Fruit fly (Drosophila melanogaster) whole organism, prepupa: ENCODE measurements around the gene unk.
A peak's percentile ranks its signal among the peaks of the same experiment; 100 is the strongest.

Source experiments
- Blimp-1 ChIP-seq: fragments of 200-800 bp; sonication (Bioruptor generic); optimal IDR thresholded peaks from 3 replicates; lab custom pipeline; 2017; ENCODE audit warnings: missing biosample characterization, missing genetic modification characterization, mild to moderate bottlenecking, moderate library complexity, missing genetic modification reagents
- CG10631 ChIP-seq: fragments of 200-800 bp; sonication (Bioruptor generic); optimal IDR thresholded peaks from 2 replicates; lab custom pipeline; 2016; ENCODE audit warnings: missing biosample characterization, missing genetic modification characterization
- CG10669 ChIP-seq: fragments of 200-800 bp; sonication (Bioruptor generic); optimal IDR thresholded peaks from 3 replicates; lab custom pipeline; 2018; ENCODE audit warnings: missing biosample characterization, mild to moderate bottlenecking, missing genetic modification characterization, moderate library complexity
- CG11294 ChIP-seq: fragments of 200-800 bp; sonication (Bioruptor generic); IDR thresholded peaks from 2 replicates; pipeline ENCODE4 v1.3.6; 2022; ENCODE audit warnings: missing biosample characterization, missing genetic modification characterization
- CG11762 ChIP-seq: fragments of 200-800 bp; sonication (Bioruptor generic); optimal IDR thresholded peaks from 3 replicates; lab custom pipeline; 2016; ENCODE audit warnings: missing biosample characterization, missing genetic modification characterization; ENCODE audit not compliant: insufficient read depth
- CG15336 ChIP-seq: fragments of 200-800 bp; sonication (Bioruptor generic); IDR thresholded peaks from 2 replicates; pipeline ENCODE4 v1.3.6; 2022; ENCODE audit warnings: missing biosample characterization, missing genetic modification characterization
- CG1621 ChIP-seq: fragments of 200-800 bp; sonication (Bioruptor generic); optimal IDR thresholded peaks from 3 replicates; lab custom pipeline; 2018; ENCODE audit warnings: missing biosample characterization, mild to moderate bottlenecking, missing genetic modification characterization
- CG16779 ChIP-seq: fragments of 200-800 bp; sonication (Bioruptor generic); optimal IDR thresholded peaks from 3 replicates; lab custom pipeline; 2017; ENCODE audit warnings: missing biosample characterization, mild to moderate bottlenecking, missing genetic modification characterization
- CG3032 ChIP-seq: fragments of 200-800 bp; optimal IDR thresholded peaks from 2 replicates; lab custom pipeline; 2019; ENCODE audit warnings: missing biosample characterization, mild to moderate bottlenecking, missing genetic modification characterization, moderate library complexity
- CG31627 ChIP-seq: fragments of 200-800 bp; sonication (Bioruptor generic); optimal IDR thresholded peaks from 3 replicates; lab custom pipeline; 2016; ENCODE audit warnings: missing biosample characterization, missing genetic modification characterization
- CG32006 ChIP-seq: fragments of 200-800 bp; sonication (Bioruptor generic); optimal IDR thresholded peaks from 3 replicates; lab custom pipeline; 2017; ENCODE audit warnings: missing biosample characterization, mild to moderate bottlenecking, missing genetic modification characterization
- CG34406 ChIP-seq: fragments of 200-800 bp; sonication (Bioruptor generic); optimal IDR thresholded peaks from 3 replicates; lab custom pipeline; 2016; ENCODE audit warnings: missing biosample characterization, missing genetic modification characterization
- CG3919 ChIP-seq: fragments of 200-800 bp; sonication (Bioruptor generic); optimal IDR thresholded peaks from 3 replicates; lab custom pipeline; 2016; ENCODE audit warnings: missing biosample characterization, missing genetic modification characterization
- CG4318 ChIP-seq: fragments of 200-800 bp; sonication (Bioruptor generic); optimal IDR thresholded peaks from 3 replicates; lab custom pipeline; 2017; ENCODE audit warnings: missing biosample characterization, mild to moderate bottlenecking, missing genetic modification characterization
- CG6163 ChIP-seq: fragments of 200-800 bp; sonication (Bioruptor generic); IDR thresholded peaks from 3 replicates; pipeline ENCODE4 v1.3.6; 2022; ENCODE audit warnings: missing biosample characterization, missing genetic modification characterization
- CG6276 ChIP-seq: fragments of 200-800 bp; sonication (Bioruptor generic); optimal IDR thresholded peaks from 2 replicates; lab custom pipeline; 2017; ENCODE audit warnings: missing biosample characterization, mild to moderate bottlenecking, missing genetic modification characterization
- CG6808 ChIP-seq: fragments of 200-800 bp; sonication (Bioruptor generic); optimal IDR thresholded peaks from 3 replicates; lab custom pipeline; 2017; ENCODE audit warnings: missing biosample characterization, missing genetic modification characterization, mild to moderate bottlenecking, moderate library complexity, missing genetic modification reagents
- CG6854 ChIP-seq: fragments of 200-800 bp; sonication (Bioruptor generic); optimal IDR thresholded peaks from 2 replicates; lab custom pipeline; 2017; ENCODE audit warnings: missing biosample characterization, mild to moderate bottlenecking, missing genetic modification characterization
- CG8119 ChIP-seq: fragments of 200-800 bp; sonication (Bioruptor generic); IDR thresholded peaks from 3 replicates; pipeline ENCODE4 v1.3.6; 2022; ENCODE audit warnings: missing biosample characterization, missing genetic modification characterization
- CG8632 ChIP-seq: fragments of 200-800 bp; sonication (Bioruptor generic); optimal IDR thresholded peaks from 3 replicates; lab custom pipeline; 2016; ENCODE audit warnings: missing biosample characterization, missing genetic modification characterization
- Eip75B ChIP-seq: fragments of 200-800 bp; sonication (Bioruptor generic); optimal IDR thresholded peaks from 3 replicates; lab custom pipeline; 2016; ENCODE audit warnings: missing biosample characterization, missing genetic modification characterization
- Eip78C ChIP-seq: fragments of 200-800 bp; sonication (Bioruptor generic); peaks from one replicate; lab custom pipeline; 2016; ENCODE audit warnings: missing biosample characterization, missing genetic modification characterization
- Ets96B ChIP-seq: fragments of 200-800 bp; optimal IDR thresholded peaks from 2 replicates; lab custom pipeline; 2019; ENCODE audit warnings: missing biosample characterization, mild to moderate bottlenecking, missing genetic modification characterization, moderate library complexity
- Gug ChIP-seq: fragments of 200-800 bp; sonication (Bioruptor generic); IDR thresholded peaks from 2 replicates; pipeline ENCODE4 v1.3.6; 2022; ENCODE audit warnings: missing biosample characterization, missing genetic modification characterization
- Hr38 ChIP-seq: sonication (Bioruptor generic); optimal IDR thresholded peaks from 2 replicates; lab custom pipeline; 2016; ENCODE audit warnings: missing biosample characterization, missing genetic modification characterization
- Hr4 ChIP-seq: fragments of 200-800 bp; sonication (Bioruptor generic); optimal IDR thresholded peaks from 3 replicates; lab custom pipeline; 2016; ENCODE audit warnings: missing biosample characterization, missing genetic modification characterization
- Lpt ChIP-seq: fragments of 200-800 bp; sonication (Bioruptor generic); optimal IDR thresholded peaks from 3 replicates; lab custom pipeline; 2016; ENCODE audit warnings: missing biosample characterization, missing genetic modification characterization
- OdsH ChIP-seq: fragments of 200-800 bp; sonication (Bioruptor generic); optimal IDR thresholded peaks from 3 replicates; lab custom pipeline; 2016; ENCODE audit warnings: missing biosample characterization, missing genetic modification characterization
- Smox ChIP-seq: fragments of 200-800 bp; sonication (Bioruptor generic); optimal IDR thresholded peaks from 3 replicates; lab custom pipeline; 2016; ENCODE audit warnings: missing biosample characterization, missing genetic modification characterization
- Sox102F ChIP-seq: fragments of 200-800 bp; sonication (Bioruptor generic); optimal IDR thresholded peaks from 2 replicates; lab custom pipeline; 2016; ENCODE audit warnings: missing biosample characterization, mild to moderate bottlenecking, missing genetic modification characterization
- Sox14 ChIP-seq: fragments of 200-800 bp; sonication (Bioruptor generic); optimal IDR thresholded peaks from 3 replicates; lab custom pipeline; 2016; ENCODE audit warnings: missing biosample characterization, missing genetic modification characterization
- Sox15 ChIP-seq: fragments of 200-800 bp; sonication (Bioruptor generic); optimal IDR thresholded peaks from 3 replicates; lab custom pipeline; 2016; ENCODE audit warnings: missing biosample characterization, missing genetic modification characterization
- acj6 ChIP-seq: fragments of 200-800 bp; sonication (Bioruptor generic); optimal IDR thresholded peaks from 3 replicates; lab custom pipeline; 2016; ENCODE audit warnings: missing biosample characterization, missing genetic modification characterization
- dac ChIP-seq: fragments of 200-800 bp; sonication (Bioruptor generic); optimal IDR thresholded peaks from 2 replicates; lab custom pipeline; 2017; ENCODE audit warnings: missing biosample characterization, mild to moderate bottlenecking, missing genetic modification characterization
- dsx ChIP-seq: fragments of 200-800 bp; optimal IDR thresholded peaks from 3 replicates; lab custom pipeline; 2019; ENCODE audit warnings: missing biosample characterization, mild to moderate bottlenecking, missing genetic modification characterization, moderate library complexity; ENCODE audit not compliant: poor library complexity, severe bottlenecking
- eg ChIP-seq: fragments of 200-800 bp; sonication (Bioruptor generic); IDR thresholded peaks from 3 replicates; pipeline ENCODE4 v1.3.6; 2022; ENCODE audit warnings: missing biosample characterization, missing genetic modification characterization
- fd59A ChIP-seq: fragments of 200-800 bp; sonication (Bioruptor generic); optimal IDR thresholded peaks from 2 replicates; lab custom pipeline; 2017; ENCODE audit warnings: missing biosample characterization, mild to moderate bottlenecking, missing genetic modification characterization, missing genetic modification reagents
- fkh ChIP-seq: fragments of 200-800 bp; sonication (Bioruptor generic); optimal IDR thresholded peaks from 3 replicates; lab custom pipeline; 2017; ENCODE audit warnings: missing biosample characterization, mild to moderate bottlenecking, missing genetic modification characterization, moderate library complexity
- lz ChIP-seq: fragments of 200-800 bp; sonication (Bioruptor generic); optimal IDR thresholded peaks from 3 replicates; lab custom pipeline; 2016; ENCODE audit warnings: missing biosample characterization, missing genetic modification characterization
- net ChIP-seq: fragments of 200-800 bp; sonication (Bioruptor generic); optimal IDR thresholded peaks from 3 replicates; lab custom pipeline; 2016; ENCODE audit warnings: missing biosample characterization, missing genetic modification characterization
- pdm3 ChIP-seq: fragments of 200-800 bp; sonication (Bioruptor generic); optimal IDR thresholded peaks from 3 replicates; lab custom pipeline; 2016; ENCODE audit warnings: missing biosample characterization, missing genetic modification characterization
- salr ChIP-seq, 2 experiments: fragments of 200-800 bp; sonication (Bioruptor generic); optimal IDR thresholded peaks; 3 replicates each; lab custom pipeline; 2016 to 2018; ENCODE audit warnings: missing biosample characterization in 2 of 2, missing genetic modification characterization in 2 of 2, mild to moderate bottlenecking in 1 of 2
- spab ChIP-seq: fragments of 200-800 bp; sonication (Bioruptor generic); optimal IDR thresholded peaks from 2 replicates; lab custom pipeline; 2017; ENCODE audit warnings: missing biosample characterization, mild to moderate bottlenecking, missing genetic modification characterization, missing genetic modification reagents
- ss ChIP-seq, 2 experiments: fragments of 200-800 bp; sonication (Bioruptor generic); optimal IDR thresholded peaks; 2 replicates in 1 of 2; 3 replicates in 1 of 2; lab custom pipeline; 2017 to 2018; ENCODE audit warnings: mild to moderate bottlenecking in 2 of 2, missing biosample characterization in 2 of 2, missing genetic modification characterization in 2 of 2, moderate library complexity in 1 of 2
- topi ChIP-seq: fragments of 200-800 bp; sonication (Bioruptor generic); optimal IDR thresholded peaks from 3 replicates; lab custom pipeline; 2016; ENCODE audit warnings: missing biosample characterization, missing genetic modification characterization
- vri ChIP-seq: fragments of 200-800 bp; sonication (Bioruptor generic); optimal IDR thresholded peaks from 3 replicates; lab custom pipeline; 2016; ENCODE audit warnings: missing biosample characterization, mild to moderate bottlenecking, missing genetic modification characterization

The unk gene

DNA sequence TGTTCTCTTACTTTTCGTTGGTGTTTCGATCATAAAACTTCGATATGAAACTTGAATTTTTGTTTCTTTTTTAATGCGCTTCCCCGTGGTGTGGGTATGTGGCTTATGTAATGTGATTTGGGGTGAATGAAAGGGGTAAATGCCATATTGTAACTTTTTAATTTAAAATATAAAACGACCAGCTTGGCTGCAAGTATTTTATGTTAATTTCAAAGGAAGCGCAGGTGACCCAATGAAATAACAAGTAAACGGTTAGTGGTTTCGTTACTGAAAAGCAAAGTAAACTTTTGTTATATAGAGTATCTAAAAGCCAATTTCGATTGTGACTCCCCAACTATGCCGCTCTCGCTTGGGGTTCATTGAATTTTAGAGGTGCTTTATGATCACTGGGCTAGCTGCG lies 13.0 kb downstream of the unk start (continued):
- TF ChIP-seq eg (GFP tag; lab: Robert Waterston, UW) (no peak), Ets96B (tag; lab: Kevin White, UChicago) (peak; percentile 15), dsx (GFP tag; lab: Kevin White, UChicago) (peak; percentile 1), acj6 (GFP tag; lab: Kevin White, UChicago) (peak; percentile 19), CG6276 (no peak), topi (GFP tag; lab: Kevin White, UChicago) (peak; percentile 33), CG31627 (GFP tag; lab: Kevin White, UChicago) (peak; percentile 26)

DNA sequence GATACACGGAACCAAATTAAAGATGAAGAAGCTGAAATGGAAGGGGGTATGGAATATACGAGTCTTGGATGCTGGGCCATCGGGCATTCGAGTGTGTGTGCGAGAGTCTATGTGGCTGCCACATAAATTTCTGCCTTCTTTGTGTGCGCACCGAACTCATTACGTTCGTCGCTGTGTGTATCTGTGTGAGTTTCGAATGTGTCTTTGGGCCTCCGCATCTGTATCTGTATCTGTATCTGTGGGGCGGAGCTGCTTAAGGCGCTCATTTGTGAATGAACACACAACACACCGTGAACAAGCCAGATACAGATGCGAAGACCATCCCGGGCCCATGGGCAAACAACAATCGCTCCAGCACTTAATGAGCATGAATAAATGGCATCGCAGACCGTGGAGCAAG lies 14.2 kb downstream of the unk start:
- TF ChIP-seq CG6163 (GFP tag; lab: Robert Waterston, UW) (no peak), CG3919 (no peak), pdm3 (no peak), net (GFP tag; lab: Kevin White, UChicago) (no peak), spab (GFP tag; lab: Kevin White, UChicago) (no peak), CG8632 (GFP tag; lab: Kevin White, UChicago) (no peak), CG34406 (GFP tag; lab: Kevin White, UChicago) (no peak), CG11762 (no peak), ss (GFP tag; optimal IDR thresholded peaks at IDR 0.05; lab: Kevin White, UChicago) (no peak), CG15336 (no peak), Ets96B (tag; lab: Kevin White, UChicago) (no peak), Hr4 (no peak)

DNA sequence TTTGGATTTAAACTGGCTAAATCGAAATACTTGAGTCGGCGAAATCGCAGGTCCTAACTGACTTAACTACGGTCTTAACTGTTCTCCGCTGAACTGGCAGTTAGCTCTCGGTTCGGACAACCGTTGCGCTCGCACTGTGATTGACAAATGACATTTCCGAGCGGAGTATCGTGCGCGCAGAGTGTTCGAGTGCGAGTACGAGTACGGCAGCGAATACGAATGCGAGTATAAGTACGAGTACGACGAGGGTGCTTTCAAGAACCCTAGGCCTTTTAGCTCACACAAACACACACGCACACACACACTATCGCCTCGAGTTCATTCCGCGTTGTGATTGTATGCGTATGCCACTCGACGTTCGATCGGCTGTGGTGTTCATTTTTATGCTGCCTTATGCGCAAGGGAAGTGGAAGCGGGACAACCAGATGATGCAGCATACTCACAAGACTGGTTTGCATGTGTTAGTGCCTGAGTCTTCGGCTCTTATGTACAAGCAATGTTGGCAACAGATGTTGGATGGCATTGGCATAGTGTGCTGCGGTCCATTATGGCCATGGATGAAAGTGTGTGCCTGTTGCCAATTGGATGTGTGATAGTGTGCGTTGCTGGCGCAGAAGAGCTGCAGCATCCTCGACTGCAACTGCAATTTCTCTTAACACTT lies 15.9 kb downstream of the unk start, which contains the start of gene hh:
TSS of gene hh (minus strand) at position 229 of the 661 bp plus-strand sequence.
- TF ChIP-seq CG10669 (GFP tag; lab: Kevin White, UChicago) (no peak), acj6 (GFP tag; lab: Kevin White, UChicago) (no peak), dac (no peak), CG16779 (no peak), Smox (GFP tag; lab: Kevin White, UChicago) (no peak), fkh (GFP tag; lab: Kevin White, UChicago) (peak; percentile 4), CG10631 (GFP tag; lab: Kevin White, UChicago) (no peak), spab (GFP tag; lab: Kevin White, UChicago) (no peak), lz (GFP tag; lab: Kevin White, UChicago) (no peak), Hr38 (no peak), Ets96B (tag; lab: Kevin White, UChicago) (no peak), CG32006 (GFP tag; lab: Kevin White, UChicago) (no peak), CG3032 (tag; lab: Kevin White, UChicago) (no peak), CG11762 (no peak), CG1621 (tag; lab: Kevin White, UChicago) (no peak), ss (GFP tag; optimal IDR thresholded peaks at IDR 0.05; lab: Kevin White, UChicago) (peak; percentile 15 to 40), Gug (no peak), Eip75B (no peak), CG6854 (no peak), CG4318 (GFP tag; lab: Kevin White, UChicago) (no peak), CG15336 (no peak), vri (GFP tag; lab: Kevin White, UChicago) (peak; percentile 19), CG6808 (GFP tag; lab: Kevin White, UChicago) (no peak), CG34406 (GFP tag; lab: Kevin White, UChicago) (no peak), Sox102F (GFP tag; lab: Kevin White, UChicago) (no peak), Blimp-1 (GFP tag; lab: Kevin White, UChicago) (peak; percentile 57), dsx (GFP tag; lab: Kevin White, UChicago) (peak; percentile 9), OdsH (GFP tag; lab: Kevin White, UChicago) (no peak), CG6276 (no peak), Sox14 (GFP tag; lab: Kevin White, UChicago) (no peak), Hr4 (no peak), CG11294 (no peak), fd59A (GFP tag; lab: Kevin White, UChicago) (no peak), Sox15 (GFP tag; lab: Kevin White, UChicago) (no peak), CG8119 (0 out of 3 replicates have a peak, but pooled peaks have one; percentile 16), Lpt (GFP tag; lab: Kevin White, UChicago) (no peak), CG8632 (GFP tag; lab: Kevin White, UChicago) (no peak), salr (GFP tag; optimal IDR thresholded peaks at IDR 0.05; lab: Kevin White, UChicago) (no peak), Eip78C (GFP tag; lab: Kevin White, UChicago) (peak; percentile 59)
